Fruit fly (Drosophila melanogaster): Measurements from ENCODE around the gene CG9686.

DNA sequence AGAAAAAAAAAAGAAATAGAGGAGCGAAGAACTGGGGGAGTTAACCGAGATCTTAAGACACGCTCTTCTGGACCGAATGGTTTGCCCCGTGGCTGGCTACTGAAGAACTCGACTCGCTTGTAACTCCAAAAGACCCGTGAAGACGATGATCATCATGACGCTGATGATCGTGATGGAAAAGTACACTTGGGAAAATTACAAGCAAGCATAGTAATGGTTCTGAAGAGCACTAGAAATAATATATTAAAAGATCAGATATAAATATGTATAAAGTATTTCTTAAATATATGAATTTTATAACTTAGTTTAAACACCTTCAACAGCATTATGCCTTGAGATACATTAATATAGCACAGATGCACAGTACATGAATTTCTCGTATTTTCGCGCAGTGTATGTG, 31.4 kb downstream of the CG9686 start, which contains the start of gene CG1986:
- no peak for TF ChIP-seq psq (optimal IDR thresholded peaks at IDR 0.05)
- TF ChIP-seq pan (optimal IDR thresholded peaks at IDR 0.05) = no peak
- no peak for TF ChIP-seq CG8478 (optimal IDR thresholded peaks at IDR 0.05)
- TF ChIP-seq EcR (GFP tag; optimal IDR thresholded peaks at IDR 0.05) = no peak

Measured in whole organism.